Worm (Caenorhabditis elegans) whole organism, early embryonic: ENCODE data around the gene C23H4.6.

Source experiments
- aly-1 ChIP-seq: sonication (generic microtip); optimal IDR thresholded peaks from 2 replicates; lab custom pipeline; 2016; ENCODE audit warnings: missing genetic modification characterization, missing compliant biosample characterization
- ama-1 ChIP-seq: fragments of 150-350 bp; optimal IDR thresholded peaks from 2 replicates; lab custom pipeline; 2014
- ceh-13 ChIP-seq: fragments of 200-800 bp; sonication (Bioruptor generic); optimal IDR thresholded peaks from 2 replicates; lab custom pipeline; 2018; ENCODE audit warnings: mild to moderate bottlenecking, missing genetic modification characterization, missing compliant biosample characterization
- ceh-36 ChIP-seq: sonication (generic microtip); optimal IDR thresholded peaks from 2 replicates; lab custom pipeline; 2016; ENCODE audit warnings: missing genetic modification characterization, inconsistent platforms, missing compliant biosample characterization
- ets-7 ChIP-seq: sonication (generic microtip); optimal IDR thresholded peaks from 2 replicates; lab custom pipeline; 2016; ENCODE audit warnings: missing genotype, missing genetic modification characterization, missing compliant biosample characterization
- hmbx-1 ChIP-seq: sonication (generic microtip); optimal IDR thresholded peaks from 2 replicates; lab custom pipeline; 2016; ENCODE audit warnings: mild to moderate bottlenecking, missing genetic modification characterization, missing compliant biosample characterization
- hmg-4 ChIP-seq: fragments of 200-800 bp; sonication (Bioruptor generic); optimal IDR thresholded peaks from 2 replicates; lab custom pipeline; 2018; ENCODE audit warnings: mild to moderate bottlenecking, missing genetic modification characterization, missing compliant biosample characterization
- hnd-1 ChIP-seq: sonication (generic microtip); optimal IDR thresholded peaks from 2 replicates; lab custom pipeline; 2016; ENCODE audit warnings: missing genetic modification characterization, missing compliant biosample characterization
- pes-1 ChIP-seq: fragments of 200-800 bp; sonication (Bioruptor generic); IDR thresholded peaks from 2 replicates; pipeline ENCODE4 v1.3.6; 2022; ENCODE audit warnings: missing genetic modification reagents, missing genetic modification characterization, missing compliant biosample characterization
- scrt-1 ChIP-seq: fragments of 200-800 bp; sonication (Bioruptor generic); IDR thresholded peaks from 2 replicates; pipeline ENCODE4 v1.3.6; 2022; ENCODE audit warnings: missing genetic modification characterization, missing compliant biosample characterization
- tra-4 ChIP-seq: sonication (generic microtip); optimal IDR thresholded peaks from 2 replicates; lab custom pipeline; 2017; ENCODE audit warnings: missing genetic modification characterization, missing compliant biosample characterization

ce11 chrX:12188280-12189071 lies 46.9 kb upstream of the C23H4.6 start:
- no peak for TF ChIP-seq scrt-1 (GFP tag; lab: Robert Waterston, UW)
- TF ChIP-seq pes-1 = no peak
- no peak for TF ChIP-seq tra-4 (tag; lab: Kevin White, UChicago)
- no peak for TF ChIP-seq ama-1 (lab: Kevin White, UChicago)
- no peak for TF ChIP-seq ceh-36 (tag; lab: Kevin White, UChicago)
- no peak for TF ChIP-seq ets-7 (tag; lab: Kevin White, UChicago)
- no peak for TF ChIP-seq hmbx-1 (tag; lab: Kevin White, UChicago)
- TF ChIP-seq ceh-13 = no peak
- peak; percentile 51 for TF ChIP-seq hmg-4 (GFP tag; lab: Kevin White, UChicago)
- TF ChIP-seq hnd-1 (tag; lab: Kevin White, UChicago) = no peak
- TF ChIP-seq aly-1 = no peak
